Worm (Caenorhabditis elegans): ENCODE data around the gene srt-23.

DNA sequence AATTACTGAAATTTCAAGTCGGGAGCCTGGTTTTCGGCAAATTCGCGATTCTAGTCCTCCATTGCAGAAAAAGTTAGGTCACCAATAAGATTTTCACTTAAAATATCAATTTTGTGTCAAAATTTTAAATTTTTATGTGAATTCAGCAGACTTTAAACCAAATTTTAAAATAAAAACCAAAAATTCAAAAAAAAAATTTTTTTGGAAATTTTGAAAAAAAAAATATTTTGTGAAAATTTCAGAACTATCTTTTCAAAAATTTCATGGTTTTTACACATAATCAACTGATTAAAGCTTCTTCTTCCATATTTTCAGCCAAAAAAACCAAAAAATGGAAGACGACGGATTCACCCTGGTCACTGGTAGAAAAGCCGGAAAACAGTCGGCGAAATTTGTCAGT lies 48.3 kb downstream of the srt-23 start, which contains the start of gene Y55F3BL.4:
- TF ChIP-seq nhr-11 (tag; optimal IDR thresholded peaks at IDR 0.05): no peak
- TF ChIP-seq unc-62 (GFP tag; optimal IDR thresholded peaks at IDR 0.05): no peak
- TF ChIP-seq fkh-2 (tag; optimal IDR thresholded peaks at IDR 0.05): no peak
- TF ChIP-seq nhr-237 (tag; optimal IDR thresholded peaks at IDR 0.05): no peak
- no peak for TF ChIP-seq pha-4 (tag; optimal IDR thresholded peaks at IDR 0.05)
- no peak for TF ChIP-seq sea-2 (GFP tag; optimal IDR thresholded peaks at IDR 0.05)
- no peak for TF ChIP-seq ztf-11 (tag; optimal IDR thresholded peaks at IDR 0.05)
- TF ChIP-seq aly-2 (tag; optimal IDR thresholded peaks at IDR 0.05): no peak
- TF ChIP-seq nhr-76 (tag; optimal IDR thresholded peaks at IDR 0.05): no peak
- TF ChIP-seq lin-39 (tag; optimal IDR thresholded peaks at IDR 0.05): no peak
- no peak for TF ChIP-seq eor-1 (tag; optimal IDR thresholded peaks at IDR 0.05)
- no peak for TF ChIP-seq R02D3.7 (tag; optimal IDR thresholded peaks at IDR 0.05)
